Fruit fly (Drosophila melanogaster): ENCODE results near the gene CG10588.

The CG10588 gene

DNA sequence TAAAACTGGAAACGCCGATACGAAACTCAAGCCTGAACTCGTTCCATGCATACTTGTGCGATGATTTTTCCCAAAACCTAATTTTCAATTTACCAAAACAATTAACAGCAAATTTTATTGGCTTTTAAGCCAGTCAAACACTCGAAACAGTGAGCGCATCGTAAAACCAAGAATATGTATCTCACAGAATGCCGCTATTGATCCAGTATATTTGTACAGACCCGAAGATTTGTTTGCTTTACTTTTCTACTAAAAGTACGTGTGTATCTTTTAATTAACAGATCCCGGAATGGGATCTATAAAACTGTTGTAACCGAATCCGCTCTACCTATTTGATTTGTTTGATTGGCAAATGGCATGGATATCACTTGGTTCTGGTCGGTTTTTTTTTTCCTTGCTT is 2.6 kb upstream of the CG10588 start (continued):
- peak; percentile 8 for TF ChIP-seq CG33213 (GFP tag; optimal IDR thresholded peaks at IDR 0.05)
- no peak for TF ChIP-seq gce (GFP tag; IDR thresholded peaks at IDR 0.05)
- peak; percentile 71 for TF ChIP-seq CG33557 (GFP tag; optimal IDR thresholded peaks at IDR 0.05)
- TF ChIP-seq grn (GFP tag; optimal IDR thresholded peaks at IDR 0.05): no peak
- no peak for TF ChIP-seq row (GFP tag; IDR thresholded peaks at IDR 0.05)

DNA sequence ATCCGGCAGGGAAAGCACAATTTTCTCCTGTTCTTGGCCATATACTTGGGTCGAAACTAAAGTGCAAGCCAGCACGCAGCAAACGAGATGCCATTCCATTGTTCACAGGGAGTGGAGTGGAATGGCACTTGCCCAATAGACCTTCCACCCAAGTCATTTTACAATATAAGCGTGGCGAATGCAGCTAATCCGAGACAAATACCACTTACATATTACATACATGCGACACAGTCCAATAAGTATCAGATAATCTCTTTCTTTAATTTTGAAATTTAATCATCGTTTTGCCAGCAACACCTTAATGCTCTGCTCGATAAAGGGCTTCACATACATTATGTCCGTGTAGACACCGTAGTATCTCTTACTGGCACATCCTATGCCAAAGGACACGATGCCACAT is 4.6 kb downstream of the CG10588 start, which contains the start of gene CG11037:
Gene CG11037 (minus strand): TSS at position 101 of the 400 bp plus-strand sequence.
- TF ChIP-seq CG12942 (GFP tag; optimal IDR thresholded peaks at IDR 0.05): no peak
- TF ChIP-seq CG2678 (tag; optimal IDR thresholded peaks at IDR 0.05): no peak
- no peak for TF ChIP-seq Ada2b (GFP tag; IDR thresholded peaks at IDR 0.05)
- TF ChIP-seq CG9876 (GFP tag; optimal IDR thresholded peaks at IDR 0.05): no peak
- no peak for TF ChIP-seq CG30403 (GFP tag; optimal IDR thresholded peaks at IDR 0.05)

- TF ChIP-seq rib (GFP tag; IDR thresholded peaks at IDR 0.05) (no peak), CG7271 (tag; optimal IDR thresholded peaks at IDR 0.05) (no peak), toy (GFP tag; IDR thresholded peaks at IDR 0.05) (no peak), zen (tag; optimal IDR thresholded peaks at IDR 0.05) (no peak), fd96Cb (tag; optimal IDR thresholded peaks at IDR 0.05) (no peak), nom (GFP tag; optimal IDR thresholded peaks at IDR 0.05) (no peak), Hr78 (GFP tag; optimal IDR thresholded peaks at IDR 0.05) (no peak)
Observed at dm6 chr3L:20962455-20962854, 5.7 kb downstream of the CG10588 start, which contains the start of gene CG10587. TSS of gene CG10587 (minus strand) at chr3L:20962555.

DNA sequence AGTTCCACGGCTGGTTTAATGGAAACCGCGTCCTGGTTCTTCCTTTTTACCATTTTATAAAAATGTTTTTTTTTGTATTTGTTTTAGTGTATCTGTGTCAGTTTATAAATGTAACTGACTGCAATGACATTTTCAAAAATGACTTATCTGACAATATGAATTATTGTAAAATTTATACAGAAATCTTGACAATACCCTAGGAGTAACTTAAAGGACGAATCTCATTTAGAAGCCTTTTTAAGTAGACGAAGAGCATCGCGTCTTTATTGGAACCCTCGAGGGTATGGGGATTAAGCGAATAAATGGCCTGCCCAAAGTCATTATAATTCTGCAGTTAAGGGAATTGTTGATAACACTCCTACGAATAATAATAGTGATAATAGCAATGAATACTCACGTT is 9.9 kb downstream of the CG10588 start, which contains the start of gene CG12983:
Gene CG12983 (minus strand): TSS at position 101 of the 400 bp plus-strand sequence.
- TF ChIP-seq Dfd (GFP tag; optimal IDR thresholded peaks at IDR 0.05) (no peak), Hey (tag; optimal IDR thresholded peaks at IDR 0.05) (no peak), CG4617 (GFP tag; optimal IDR thresholded peaks at IDR 0.05; ENCODE audit: borderline replicate concordance) (no peak)

- TF ChIP-seq dmrt99B (tag; optimal IDR thresholded peaks at IDR 0.05): no peak
- TF ChIP-seq CG30431 (GFP tag; optimal IDR thresholded peaks at IDR 0.05): no peak
- TF ChIP-seq scrt (GFP tag; optimal IDR thresholded peaks at IDR 0.05): no peak
- no peak for TF ChIP-seq CG3163 (GFP tag; optimal IDR thresholded peaks at IDR 0.05)
- no peak for TF ChIP-seq Rx (GFP tag; IDR thresholded peaks at IDR 0.05)
- TF ChIP-seq Lim3 (GFP tag; IDR thresholded peaks at IDR 0.05): no peak
- no peak for TF ChIP-seq pzg (GFP tag; optimal IDR thresholded peaks at IDR 0.05)
- no peak for TF ChIP-seq CG4854 (GFP tag; optimal IDR thresholded peaks at IDR 0.05)
- no peak for TF ChIP-seq Ada2b (GFP tag; IDR thresholded peaks at IDR 0.05)
- no peak for TF ChIP-seq CG16813 (GFP tag; IDR thresholded peaks at IDR 0.05; ENCODE audit: partially characterized antibody)
- no peak for TF ChIP-seq CG11723 (GFP tag; optimal IDR thresholded peaks at IDR 0.05)
- no peak for TF ChIP-seq CrebB (tag; optimal IDR thresholded peaks at IDR 0.05)
- TF ChIP-seq bigmax (GFP tag; optimal IDR thresholded peaks at IDR 0.05): no peak
- no peak for TF ChIP-seq trh (GFP tag; optimal IDR thresholded peaks at IDR 0.05)
- TF ChIP-seq kni (GFP tag; optimal IDR thresholded peaks at IDR 0.05): no peak
- TF ChIP-seq twi (tag; optimal IDR thresholded peaks at IDR 0.05): no peak
- TF ChIP-seq gcm (GFP tag; optimal IDR thresholded peaks at IDR 0.05): no peak
- TF ChIP-seq Sin3A (optimal IDR thresholded peaks at IDR 0.05): no peak
Observed at dm6 chr3L:20970563-20970962, 13.8 kb downstream of the CG10588 start, which contains the start of gene CG33287. TSS of gene CG33287 (minus strand) at chr3L:20970663.

Measured in whole organism, embryonic.